Worm (Caenorhabditis elegans) whole organism, L3 larva: ENCODE results near the gene unc-4.

ENCODE experiments used
- R02D3.7 ChIP-seq: fragments of 150-350 bp; optimal IDR thresholded peaks from 2 replicates; lab custom pipeline; 2014; ENCODE audit warnings: missing biosample characterization, missing genetic modification characterization
- ZK546.5 ChIP-seq: sonication (generic microtip); optimal IDR thresholded peaks from 2 replicates; lab custom pipeline; 2017; ENCODE audit warnings: missing biosample characterization, missing genetic modification characterization
- aly-2 ChIP-seq: fragments of 150-350 bp; optimal IDR thresholded peaks from 2 replicates; lab custom pipeline; 2014; ENCODE audit warnings: missing biosample characterization, missing genetic modification characterization
- ama-1 ChIP-seq: fragments of 150-350 bp; optimal IDR thresholded peaks from 2 replicates; lab custom pipeline; 2018
- ceh-16 ChIP-seq: sonication (generic microtip); optimal IDR thresholded peaks from 2 replicates; lab custom pipeline; 2017; ENCODE audit warnings: missing biosample characterization, missing genetic modification characterization
- ceh-28 ChIP-seq: fragments of 150-350 bp; optimal IDR thresholded peaks from 2 replicates; lab custom pipeline; 2014; ENCODE audit warnings: missing biosample characterization, missing genetic modification reagents, missing genetic modification characterization
- daf-12 ChIP-seq: fragments of 150-350 bp; optimal IDR thresholded peaks from 2 replicates; lab custom pipeline; 2014; ENCODE audit warnings: missing biosample characterization, missing genetic modification reagents, missing genetic modification characterization
- egl-27 ChIP-seq: sonication (generic microtip); optimal IDR thresholded peaks from 4 replicates; lab custom pipeline; 2017; ENCODE audit warnings: missing biosample characterization, missing genetic modification reagents, missing genetic modification characterization
- elt-2 ChIP-seq: sonication (generic microtip); optimal IDR thresholded peaks from 2 replicates; lab custom pipeline; 2016; ENCODE audit warnings: missing genetic modification reagents, mild to moderate bottlenecking, missing genetic modification characterization, missing compliant biosample characterization
- elt-3 ChIP-seq, 3 experiments: fragments of 150-350 bp in 1 of 3; sonication (generic microtip) in 2 of 3; optimal IDR thresholded peaks; 2 replicates in 2 of 3; 4 replicates in 1 of 3; lab custom pipeline; 2014 to 2017; ENCODE audit warnings: missing biosample characterization in 3 of 3, missing genetic modification characterization in 3 of 3
- eor-1 ChIP-seq, 2 experiments: fragments of 150-350 bp; optimal IDR thresholded peaks; 2 replicates each; lab custom pipeline; 2014 to 2018; ENCODE audit warnings: missing biosample characterization in 2 of 2, missing genetic modification characterization in 2 of 2
- fkh-10 ChIP-seq: sonication (generic microtip); optimal IDR thresholded peaks from 2 replicates; lab custom pipeline; 2017; ENCODE audit warnings: missing biosample characterization, missing genetic modification reagents, missing genetic modification characterization
- hmg-11 ChIP-seq: sonication (generic microtip); optimal IDR thresholded peaks from 2 replicates; lab custom pipeline; 2016; ENCODE audit warnings: missing genetic modification characterization, missing compliant biosample characterization
- jun-1 ChIP-seq: fragments of 150-350 bp; optimal IDR thresholded peaks from 2 replicates; lab custom pipeline; 2014; ENCODE audit warnings: missing biosample characterization, missing genetic modification reagents, missing genetic modification characterization
- lin-15B ChIP-seq: fragments of 150-350 bp; optimal IDR thresholded peaks from 2 replicates; lab custom pipeline; 2014; ENCODE audit warnings: missing biosample characterization, missing genetic modification characterization
- lsy-12 ChIP-seq: sonication (generic microtip); optimal IDR thresholded peaks from 2 replicates; lab custom pipeline; 2016; ENCODE audit warnings: mild to moderate bottlenecking, missing genetic modification characterization, missing compliant biosample characterization
- mml-1 ChIP-seq: fragments of 150-350 bp; sonication (generic microtip); optimal IDR thresholded peaks from 3 replicates; lab custom pipeline; 2014; ENCODE audit warnings: missing biosample characterization, missing genetic modification characterization
- nfya-1 ChIP-seq: sonication (generic microtip); optimal IDR thresholded peaks from 2 replicates; lab custom pipeline; 2017; ENCODE audit warnings: missing genetic modification characterization, mild to moderate bottlenecking, missing compliant biosample characterization, antibody characterized with exemption, moderate library complexity; ENCODE audit not compliant: insufficient read depth
- nhr-11 ChIP-seq: fragments of 150-350 bp; optimal IDR thresholded peaks from 2 replicates; lab custom pipeline; 2014; ENCODE audit warnings: missing biosample characterization, missing genetic modification characterization
- nhr-12 ChIP-seq: fragments of 150-350 bp; optimal IDR thresholded peaks from 2 replicates; lab custom pipeline; 2014; ENCODE audit warnings: missing biosample characterization, missing genetic modification characterization
- nhr-23 ChIP-seq: fragments of 150-350 bp; optimal IDR thresholded peaks from 2 replicates; lab custom pipeline; 2014; ENCODE audit warnings: missing biosample characterization, missing genetic modification reagents, missing genetic modification characterization
- nhr-237 ChIP-seq: fragments of 150-350 bp; optimal IDR thresholded peaks from 2 replicates; lab custom pipeline; 2014; ENCODE audit warnings: missing biosample characterization, missing genetic modification characterization
- nhr-28 ChIP-seq: fragments of 150-350 bp; optimal IDR thresholded peaks from 2 replicates; lab custom pipeline; 2014; ENCODE audit warnings: missing biosample characterization, missing genetic modification characterization
- nhr-43 ChIP-seq: sonication (generic microtip); optimal IDR thresholded peaks from 2 replicates; lab custom pipeline; 2016; ENCODE audit warnings: mild to moderate bottlenecking, missing genetic modification characterization, missing compliant biosample characterization; ENCODE audit not compliant: poor library complexity, severe bottlenecking
- nhr-67 ChIP-seq: fragments of 150-350 bp; optimal IDR thresholded peaks from 2 replicates; lab custom pipeline; 2014; ENCODE audit warnings: missing biosample characterization, missing genetic modification characterization
- nhr-76 ChIP-seq: fragments of 150-350 bp; sonication (generic microtip); optimal IDR thresholded peaks from 5 replicates; lab custom pipeline; 2014; ENCODE audit warnings: missing biosample characterization, missing genetic modification characterization
- pha-4 ChIP-seq: fragments of 150-350 bp; optimal IDR thresholded peaks from 2 replicates; lab custom pipeline; 2014; ENCODE audit warnings: missing biosample characterization, missing genetic modification reagents, missing genetic modification characterization
- pqm-1 ChIP-seq: fragments of 150-350 bp; optimal IDR thresholded peaks from 2 replicates; lab custom pipeline; 2017; ENCODE audit warnings: missing biosample characterization, missing genetic modification characterization, inconsistent platforms
- skn-1 ChIP-seq: fragments of 150-350 bp; optimal IDR thresholded peaks from 2 replicates; lab custom pipeline; 2014; ENCODE audit warnings: missing biosample characterization, missing genetic modification characterization
- tbx-2 ChIP-seq: sonication (generic microtip); optimal IDR thresholded peaks from 2 replicates; lab custom pipeline; 2016; ENCODE audit warnings: mild to moderate bottlenecking, missing genetic modification characterization, missing compliant biosample characterization
- unc-39 ChIP-seq: sonication (generic microtip); optimal IDR thresholded peaks from 4 replicates; lab custom pipeline; 2017; ENCODE audit warnings: missing biosample characterization, missing genetic modification characterization
- unc-62 ChIP-seq: fragments of 150-350 bp; sonication (generic microtip); optimal IDR thresholded peaks from 4 replicates; lab custom pipeline; 2014; ENCODE audit warnings: missing biosample characterization, missing genetic modification reagents, missing genetic modification characterization
- zag-1 ChIP-seq: fragments of 150-350 bp; optimal IDR thresholded peaks from 2 replicates; lab custom pipeline; 2014; ENCODE audit warnings: missing biosample characterization, missing genetic modification characterization
- ztf-11 ChIP-seq: fragments of 150-350 bp; optimal IDR thresholded peaks from 2 replicates; lab custom pipeline; 2014; ENCODE audit warnings: missing biosample characterization, missing genetic modification characterization
- ztf-4 ChIP-seq: fragments of 150-350 bp; optimal IDR thresholded peaks from 2 replicates; lab custom pipeline; 2014; ENCODE audit warnings: missing biosample characterization, missing genetic modification characterization

unc-4 gene

ce11 chrII:9874508-9875229, 25.5 kb downstream of the unc-4 start, which contains the start of the genes chil-2 and ctsa-3.2:
Gene chil-2 (minus strand): TSS chrII:9874608.
Gene ctsa-3.2 (plus strand): TSS chrII:9875179.
- no peak for TF ChIP-seq tbx-2 (tag; lab: Kevin White, UChicago)
- no peak for TF ChIP-seq nhr-11
- TF ChIP-seq ZK546.5 (tag; lab: Kevin White, UChicago): no peak

- no peak for TF ChIP-seq pha-4 (tag; lab: Kevin White, UChicago)
- no peak for TF ChIP-seq lin-15B (tag; lab: Kevin White, UChicago)
- TF ChIP-seq hmg-11 (tag; lab: Kevin White, UChicago): no peak
- TF ChIP-seq R02D3.7: no peak
- no peak for TF ChIP-seq nhr-76 (tag; lab: Kevin White, UChicago)
- TF ChIP-seq pqm-1 (tag; lab: Kevin White, UChicago): no peak
- no peak for TF ChIP-seq nfya-1
- no peak for TF ChIP-seq ama-1 (lab: Kevin White, UChicago)
- TF ChIP-seq nhr-28 (tag; lab: Kevin White, UChicago): no peak
- TF ChIP-seq nhr-67 (tag; lab: Kevin White, UChicago): no peak
Observed at ce11 chrII:9872961-9873360, 27.2 kb downstream of the unc-4 start, which contains the start of gene chil-8. Gene chil-8 (minus strand): TSS chrII:9873061.

ce11 chrII:9871061-9871460, 29.1 kb downstream of the unc-4 start, which contains the start of gene chil-7:
Gene chil-7 (minus strand): TSS chrII:9871172.
- TF ChIP-seq ceh-28 (tag; lab: Kevin White, UChicago): no peak
- no peak for TF ChIP-seq ztf-4 (tag; lab: Kevin White, UChicago)
- TF ChIP-seq nfya-1: no peak
- no peak for TF ChIP-seq tbx-2 (tag; lab: Kevin White, UChicago)
- no peak for TF ChIP-seq aly-2 (tag; lab: Kevin White, UChicago)
- TF ChIP-seq jun-1 (tag; lab: Kevin White, UChicago): no peak
- TF ChIP-seq ztf-11 (tag; lab: Kevin White, UChicago): no peak
- TF ChIP-seq lin-15B (tag; lab: Kevin White, UChicago): no peak
- no peak for TF ChIP-seq nhr-23 (tag; lab: Kevin White, UChicago)
- no peak for TF ChIP-seq nhr-43 (tag; lab: Kevin White, UChicago)
- TF ChIP-seq lsy-12 (tag; lab: Kevin White, UChicago): no peak
- no peak for TF ChIP-seq mml-1 (tag; lab: Kevin White, UChicago)
- no peak for TF ChIP-seq pha-4 (tag; lab: Kevin White, UChicago)
- no peak for TF ChIP-seq eor-1 (tag; optimal IDR thresholded peaks at IDR 0.05; lab: Kevin White, UChicago)
- no peak for TF ChIP-seq fkh-10 (GFP tag; lab: Kevin White, UChicago)
- TF ChIP-seq, all 47 proteins: peak for 0

- TF ChIP-seq ztf-4 (tag; lab: Kevin White, UChicago) (no peak), nfya-1 (peak; percentile 51), elt-3 (tag; optimal IDR thresholded peaks at IDR 0.05; lab: Kevin White, UChicago) (no peak), ceh-16 (no peak)
Observed at ce11 chrII:9868698-9869097, 31.5 kb downstream of the unc-4 start, which contains the start of gene old-1. Gene old-1 (minus strand): TSS chrII:9868747.

- no peak for TF ChIP-seq ZK546.5 (tag; lab: Kevin White, UChicago)
- no peak for TF ChIP-seq ztf-11 (tag; lab: Kevin White, UChicago)
- TF ChIP-seq unc-39 (tag; lab: Kevin White, UChicago): no peak
- TF ChIP-seq elt-2 (tag; lab: Kevin White, UChicago): no peak
- TF ChIP-seq nhr-28 (tag; lab: Kevin White, UChicago): no peak
- no peak for TF ChIP-seq unc-62
- TF ChIP-seq zag-1 (tag; lab: Kevin White, UChicago): no peak
- no peak for TF ChIP-seq elt-3 (tag; optimal IDR thresholded peaks at IDR 0.05; lab: Kevin White, UChicago)
- no peak for TF ChIP-seq ceh-16
- no peak for TF ChIP-seq skn-1 (tag; lab: Kevin White, UChicago)
- TF ChIP-seq nhr-12 (tag; lab: Kevin White, UChicago): no peak
- no peak for TF ChIP-seq egl-27 (tag; lab: Kevin White, UChicago)
- TF ChIP-seq eor-1 (tag; optimal IDR thresholded peaks at IDR 0.05; lab: Kevin White, UChicago): no peak
- TF ChIP-seq lin-15B (tag; lab: Kevin White, UChicago): no peak
- no peak for TF ChIP-seq nhr-237 (tag; lab: Kevin White, UChicago)
- no peak for TF ChIP-seq daf-12 (tag; lab: Kevin White, UChicago)
Observed at ce11 chrII:9868207-9868606, 32.0 kb downstream of the unc-4 start.
